Worm (Caenorhabditis elegans) whole organism, late embryonic: ENCODE measurements around the gene pals-40.

Experiments used
- F13H6.1 ChIP-seq: sonication (generic microtip); optimal IDR thresholded peaks from 2 replicates; lab custom pipeline; 2016; ENCODE audit warnings: missing genetic modification characterization, missing compliant biosample characterization
- ama-1 ChIP-seq: fragments of 150-350 bp; optimal IDR thresholded peaks from 2 replicates; lab custom pipeline; 2014
- ceh-18 ChIP-seq: sonication (generic microtip); optimal IDR thresholded peaks from 2 replicates; lab custom pipeline; 2016; ENCODE audit warnings: missing genetic modification characterization, missing compliant biosample characterization
- elt-2 ChIP-seq: sonication (generic microtip); optimal IDR thresholded peaks from 2 replicates; lab custom pipeline; 2016; ENCODE audit warnings: missing genetic modification reagents, missing genetic modification characterization, missing compliant biosample characterization
- hlh-30 ChIP-seq: sonication (generic microtip); optimal IDR thresholded peaks from 2 replicates; lab custom pipeline; 2017; ENCODE audit warnings: antibody characterized with exemption, missing genetic modification characterization, missing compliant biosample characterization; ENCODE audit not compliant: insufficient read depth
- odd-2 ChIP-seq: sonication (generic microtip); optimal IDR thresholded peaks from 2 replicates; lab custom pipeline; 2017; ENCODE audit warnings: antibody characterized with exemption, mild to moderate bottlenecking, missing genetic modification characterization, missing compliant biosample characterization
- syd-9 ChIP-seq: sonication (generic microtip); optimal IDR thresholded peaks from 2 replicates; lab custom pipeline; 2016; ENCODE audit warnings: mild to moderate bottlenecking, missing genetic modification characterization, moderate library complexity, missing compliant biosample characterization
- ttx-3 ChIP-seq: sonication (generic microtip); optimal IDR thresholded peaks from 2 replicates; lab custom pipeline; 2016; ENCODE audit warnings: missing genetic modification reagents, missing genetic modification characterization, missing compliant biosample characterization
- unc-3 ChIP-seq, 2 experiments: fragments of 200-800 bp in 1 of 2; sonication (Bioruptor generic) in 1 of 2; sonication (generic microtip) in 1 of 2; conservative IDR thresholded peaks in 1 of 2; optimal IDR thresholded peaks in 1 of 2; 2 replicates each; pipeline versions ENCODE4 v1.3.6 to Lab custom; 2016 to 2022; ENCODE audit warnings: missing compliant biosample characterization in 2 of 2, missing genetic modification characterization in 2 of 2, missing genetic modification reagents in 1 of 2
- unc-55 ChIP-seq: sonication (generic microtip); optimal IDR thresholded peaks from 2 replicates; lab custom pipeline; 2017; ENCODE audit warnings: missing biosample characterization, missing genetic modification reagents, missing genetic modification characterization

DNA sequence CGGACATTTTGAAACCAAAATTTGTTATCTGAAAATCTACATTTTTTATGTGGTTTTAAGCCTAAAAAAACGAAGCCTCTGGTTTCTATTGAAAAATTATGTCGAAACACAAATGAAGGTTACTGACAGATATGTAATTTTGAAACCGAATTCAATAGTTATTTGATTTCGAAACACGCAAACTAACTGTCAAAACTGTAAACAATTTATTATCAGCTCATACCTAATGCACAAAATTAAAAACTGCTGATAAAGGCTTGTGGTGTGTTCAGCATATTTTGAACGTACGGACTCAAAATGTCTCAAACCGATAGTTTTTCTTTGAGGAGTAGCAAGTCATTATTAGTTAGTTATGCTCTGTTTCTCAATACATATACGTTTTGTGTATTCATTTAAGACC, 35.3 kb downstream of the pals-40 start, which contains the start of gene fbxa-26:
- no peak for TF ChIP-seq odd-2 (tag; lab: Kevin White, UChicago)
- TF ChIP-seq ama-1, result no peak
- no peak for TF ChIP-seq syd-9
- no peak for TF ChIP-seq unc-55 (GFP tag; lab: Kevin White, UChicago)
- no peak for TF ChIP-seq hlh-30 (tag; lab: Kevin White, UChicago)
- TF ChIP-seq ceh-18 (tag; lab: Kevin White, UChicago), result no peak
- no peak for TF ChIP-seq F13H6.1 (tag; lab: Kevin White, UChicago)
- TF ChIP-seq unc-3 (GFP tag; conservative IDR thresholded peaks at IDR 0.05; lab: Robert Waterston, UW), result no peak
- TF ChIP-seq unc-3 (tag; optimal IDR thresholded peaks at IDR 0.05; lab: Kevin White, UChicago), result no peak
- no peak for TF ChIP-seq ttx-3 (tag; lab: Kevin White, UChicago)
- no peak for TF ChIP-seq elt-2 (tag; lab: Kevin White, UChicago)
